Worm (Caenorhabditis elegans): ENCODE results near the gene nspb-6.

nspb-6 gene

DNA sequence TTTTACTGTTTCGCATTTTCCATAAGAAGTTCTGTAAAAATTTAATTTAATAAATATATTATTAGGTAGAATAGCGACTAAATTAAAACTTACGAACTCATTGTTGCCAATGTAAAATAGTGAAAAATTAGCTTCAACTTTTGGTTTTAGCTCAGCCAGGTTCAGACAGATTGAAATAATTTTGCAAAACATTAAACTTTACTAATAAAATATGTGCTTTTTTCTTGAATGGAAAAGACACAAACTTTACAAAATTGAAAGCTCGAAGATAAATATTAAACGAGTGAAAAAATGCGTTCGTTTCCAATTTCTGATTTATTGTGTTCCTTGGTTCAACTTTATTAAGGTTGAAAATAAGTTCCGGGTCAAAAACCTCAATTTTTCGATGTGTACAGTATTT, 15.4 kb upstream of the nspb-6 start, which contains the start of gene srv-22:
Gene srv-22, minus strand, starts transcription at position 101 of the 400 bp plus-strand sequence.
- TF ChIP-seq nhr-85 (tag) (no peak), fkh-4 (tag; optimal IDR thresholded peaks at IDR 0.05; ENCODE audit: borderline replicate concordance) (no peak), nhr-90 (tag; optimal IDR thresholded peaks at IDR 0.05; ENCODE audit: poor library complexity) (no peak), zip-4 (GFP tag; optimal IDR thresholded peaks at IDR 0.05) (no peak), ceh-88 (GFP tag; IDR thresholded peaks at IDR 0.05) (no peak), snpc-4 (tag; optimal IDR thresholded peaks at IDR 0.05) (no peak), nhr-84 (tag; optimal IDR thresholded peaks at IDR 0.05) (no peak), nhr-19 (GFP tag; conservative IDR thresholded peaks at IDR 0.05) (no peak), tlp-1 (tag; optimal IDR thresholded peaks at IDR 0.05) (no peak), dsc-1 (tag; optimal IDR thresholded peaks at IDR 0.05) (no peak), ztf-4 (tag; optimal IDR thresholded peaks at IDR 0.05) (no peak), isw-1 (GFP tag; IDR thresholded peaks at IDR 0.05) (no peak), nhr-71 (tag; optimal IDR thresholded peaks at IDR 0.05) (no peak), irx-1 (tag; optimal IDR thresholded peaks at IDR 0.05) (no peak), jun-1 (tag; optimal IDR thresholded peaks at IDR 0.05) (no peak), skn-1 (tag; optimal IDR thresholded peaks at IDR 0.05) (no peak), aha-1 (tag; optimal IDR thresholded peaks at IDR 0.05) (no peak), egl-13 (tag; optimal IDR thresholded peaks at IDR 0.05) (no peak), mab-9 (GFP tag; IDR thresholded peaks at IDR 0.05) (no peak), ets-5 (GFP tag; IDR thresholded peaks at IDR 0.05) (no peak)

DNA sequence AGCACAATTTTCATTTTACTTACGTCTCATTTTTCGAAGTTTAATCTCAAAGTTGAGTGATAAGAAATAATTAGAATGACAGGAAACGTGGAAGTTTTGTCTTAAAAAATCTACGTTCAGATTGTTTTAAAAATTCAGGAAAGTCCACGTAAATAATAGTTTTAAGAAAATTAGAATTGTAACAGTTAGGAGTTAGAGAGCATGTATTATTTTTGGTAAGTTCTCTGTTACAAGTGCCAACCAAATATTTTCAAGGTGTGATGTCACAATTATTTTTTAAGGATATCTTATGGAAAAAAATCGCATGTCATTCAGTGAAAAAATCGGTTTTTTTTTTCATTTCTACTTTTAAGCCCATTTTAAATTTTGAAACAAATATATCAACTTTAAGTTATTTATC, 10.8 kb upstream of the nspb-6 start, which contains the start of gene H04M03.11:
Gene H04M03.11, minus strand, starts transcription at position 101 of the 400 bp plus-strand sequence.
- TF ChIP-seq unc-62 (GFP tag; optimal IDR thresholded peaks at IDR 0.05) (no peak), unc-98 (GFP tag; IDR thresholded peaks at IDR 0.05) (no peak)

ce11 chrIV:5885180-5885887, 10.0 kb upstream of the nspb-6 start, which contains the start of gene glf-1:
glf-1 (plus strand) TSS chrIV:5885835.
- TF ChIP-seq blmp-1 (tag; optimal IDR thresholded peaks at IDR 0.05) = peak; percentile 91
- TF ChIP-seq nhr-47 (tag; optimal IDR thresholded peaks at IDR 0.05) = no peak

DNA sequence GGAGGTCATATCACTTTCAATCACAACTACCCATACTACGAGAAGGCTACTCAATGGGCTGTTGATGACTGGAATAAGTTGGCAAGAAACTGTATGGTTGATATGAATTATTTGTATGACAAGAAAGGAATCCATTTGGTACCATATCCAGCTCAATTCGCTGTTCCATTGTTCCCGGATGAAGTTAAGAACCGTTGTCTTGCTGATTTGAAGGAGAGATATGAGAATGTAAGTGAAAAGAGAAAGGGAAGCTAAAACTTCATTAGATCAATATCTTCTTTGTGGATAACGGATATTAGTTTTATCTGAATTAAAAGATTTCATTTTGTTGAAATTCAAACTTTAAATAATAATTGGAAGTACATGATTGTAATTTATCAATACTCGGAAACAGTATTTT, 8.7 kb upstream of the nspb-6 start:
- TF ChIP-seq efl-1 (optimal IDR thresholded peaks at IDR 0.05) (no peak), efl-1 (GFP tag; optimal IDR thresholded peaks at IDR 0.05 in 1 of 2) (peak in 1 of 2 experiments; percentile 63), ztf-11 (tag; optimal IDR thresholded peaks at IDR 0.05) (no peak), blmp-1 (tag; optimal IDR thresholded peaks at IDR 0.05) (peak; percentile 55)

DNA sequence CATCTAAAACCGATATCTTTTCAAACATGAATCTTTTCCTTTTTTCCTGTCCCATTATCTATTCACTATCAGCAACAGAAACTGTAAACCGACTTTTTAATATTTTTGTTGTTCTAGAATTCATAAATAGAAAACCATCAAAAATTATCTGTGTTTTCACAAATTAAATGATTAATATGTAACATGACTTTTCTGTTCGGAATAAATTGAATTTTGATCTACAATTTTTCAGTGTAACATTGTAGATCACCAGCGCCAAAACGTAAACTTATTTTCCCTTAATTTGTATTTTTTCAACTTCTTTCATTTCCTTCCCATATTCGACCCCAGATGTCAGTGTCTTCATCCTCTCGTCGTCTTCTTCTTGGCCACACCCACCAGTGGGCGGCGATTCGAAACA, 4.0 kb upstream of the nspb-6 start, which contains the start of gene H04M03.3:
Gene H04M03.3, plus strand, starts transcription at position 301 of the 400 bp plus-strand sequence.
- TF ChIP-seq Y116A8C.19 (tag; optimal IDR thresholded peaks at IDR 0.05; ENCODE audit: borderline replicate concordance) = no peak
- TF ChIP-seq fkh-8 (tag; optimal IDR thresholded peaks at IDR 0.05) = no peak
- TF ChIP-seq ceh-63 (GFP tag; optimal IDR thresholded peaks at IDR 0.05) = no peak
- TF ChIP-seq aha-1 (tag; optimal IDR thresholded peaks at IDR 0.05) = no peak
- TF ChIP-seq aly-2 (tag; optimal IDR thresholded peaks at IDR 0.05) = no peak
- no peak for TF ChIP-seq fkh-10 (GFP tag; optimal IDR thresholded peaks at IDR 0.05)

DNA sequence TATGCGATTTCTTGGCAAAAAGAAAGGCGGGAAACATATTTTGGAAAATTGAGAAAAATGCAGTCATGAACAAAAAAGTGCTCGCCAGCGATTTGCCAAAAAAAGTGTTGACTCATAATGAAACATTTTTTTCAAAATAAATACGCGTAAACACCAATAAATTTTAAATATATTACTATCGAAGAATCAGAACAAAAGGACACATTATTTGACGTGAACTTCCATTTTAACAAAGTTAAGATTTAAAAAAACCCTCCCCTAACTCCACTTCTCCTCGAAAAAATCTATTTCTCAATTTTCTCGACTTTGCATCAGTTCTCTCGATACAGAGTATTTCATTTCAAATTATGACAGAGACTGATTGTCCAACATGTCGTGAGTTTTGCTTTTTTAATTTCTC, 1.1 kb downstream of the nspb-6 start, which contains the start of gene pck-3:
Gene pck-3, plus strand, starts transcription at position 301 of the 400 bp plus-strand sequence.
- TF ChIP-seq unc-98 (GFP tag; IDR thresholded peaks at IDR 0.05) (no peak), ztf-4 (tag; optimal IDR thresholded peaks at IDR 0.05) (no peak), nhr-28 (tag; optimal IDR thresholded peaks at IDR 0.05) (no peak), blmp-1 (tag; optimal IDR thresholded peaks at IDR 0.05) (no peak), ceh-63 (GFP tag; optimal IDR thresholded peaks at IDR 0.05) (no peak), lin-35 (GFP tag; optimal IDR thresholded peaks at IDR 0.05) (no peak), dpl-1 (GFP tag; optimal IDR thresholded peaks at IDR 0.05) (no peak), dsc-1 (tag; optimal IDR thresholded peaks at IDR 0.05) (no peak), rnt-1 (tag; optimal IDR thresholded peaks at IDR 0.05) (no peak), snu-23 (GFP tag; optimal IDR thresholded peaks at IDR 0.05) (no peak), elt-2 (tag; optimal IDR thresholded peaks at IDR 0.05) (no peak), nhr-90 (tag; optimal IDR thresholded peaks at IDR 0.05; ENCODE audit: poor library complexity) (no peak), ets-5 (GFP tag; IDR thresholded peaks at IDR 0.05) (no peak), tbx-2 (tag; optimal IDR thresholded peaks at IDR 0.05) (no peak), nhr-77 (tag; optimal IDR thresholded peaks at IDR 0.05) (no peak), lsy-2 (tag; optimal IDR thresholded peaks at IDR 0.05) (no peak)
